Worm (Caenorhabditis elegans) whole organism, young adult: ENCODE results near the gene Y66A7A.7.

Source experiments
- F52B5.7 ChIP-seq: sonication (generic microtip); optimal IDR thresholded peaks from 2 replicates; lab custom pipeline; 2016; ENCODE audit warnings: mild to moderate bottlenecking, missing genetic modification characterization, missing compliant biosample characterization
- ZK185.1 ChIP-seq: sonication (generic microtip); optimal IDR thresholded peaks from 2 replicates; lab custom pipeline; 2016; ENCODE audit warnings: mild to moderate bottlenecking, missing genetic modification characterization, missing compliant biosample characterization; ENCODE audit not compliant: poor library complexity, severe bottlenecking
- aptf-2 ChIP-seq: fragments of 200-800 bp; sonication (Bioruptor generic); conservative IDR thresholded peaks from 2 replicates; pipeline ENCODE4 v1.3.6; 2022; ENCODE audit warnings: missing genetic modification reagents, missing genetic modification characterization, missing compliant biosample characterization
- efl-1 ChIP-seq: fragments of 150-350 bp; optimal IDR thresholded peaks from 2 replicates; lab custom pipeline; 2014; ENCODE audit warnings: missing biosample characterization, missing genetic modification reagents, missing genetic modification characterization
- egl-18 ChIP-seq: fragments of 200-800 bp; sonication (Bioruptor generic); IDR thresholded peaks from 2 replicates; pipeline ENCODE4 v1.3.6; 2022; ENCODE audit warnings: missing genetic modification reagents, missing genetic modification characterization, missing compliant biosample characterization
- him-1 ChIP-seq: sonication (generic microtip); optimal IDR thresholded peaks from 2 replicates; lab custom pipeline; 2016; ENCODE audit warnings: missing genotype, missing genetic modification reagents, missing genetic modification characterization, missing compliant biosample characterization
- mcd-1 ChIP-seq: fragments of 200-800 bp; sonication (Bioruptor generic); IDR thresholded peaks from 2 replicates; pipeline ENCODE4 v1.3.6; 2022; ENCODE audit warnings: missing genetic modification reagents, missing genetic modification characterization, missing compliant biosample characterization
- ztf-25 ChIP-seq: fragments of 200-800 bp; sonication (Bioruptor generic); IDR thresholded peaks from 2 replicates; pipeline ENCODE4 v1.3.6; 2022; ENCODE audit warnings: missing genetic modification reagents, missing genetic modification characterization, missing compliant biosample characterization

- TF ChIP-seq egl-18 (GFP tag; lab: Robert Waterston, UW), result no peak
- TF ChIP-seq him-1 (tag; lab: Kevin White, UChicago), result no peak
- TF ChIP-seq efl-1, result no peak
- no peak for TF ChIP-seq mcd-1 (GFP tag; lab: Robert Waterston, UW)
- no peak for TF ChIP-seq ZK185.1 (tag; lab: Kevin White, UChicago)
- TF ChIP-seq ztf-25 (GFP tag; lab: Robert Waterston, UW), result no peak
- TF ChIP-seq F52B5.7 (tag; lab: Kevin White, UChicago), result no peak
- TF ChIP-seq aptf-2 (GFP tag; lab: Robert Waterston, UW), result no peak
Observed at ce11 chrIII:11615802-11616201, 13.5 kb downstream of the Y66A7A.7 start.
